Worm (Caenorhabditis elegans): ENCODE data around the gene F38E1.3.
A peak's percentile ranks its signal among the peaks of the same experiment; 100 is the strongest.

The F38E1.3 gene

DNA sequence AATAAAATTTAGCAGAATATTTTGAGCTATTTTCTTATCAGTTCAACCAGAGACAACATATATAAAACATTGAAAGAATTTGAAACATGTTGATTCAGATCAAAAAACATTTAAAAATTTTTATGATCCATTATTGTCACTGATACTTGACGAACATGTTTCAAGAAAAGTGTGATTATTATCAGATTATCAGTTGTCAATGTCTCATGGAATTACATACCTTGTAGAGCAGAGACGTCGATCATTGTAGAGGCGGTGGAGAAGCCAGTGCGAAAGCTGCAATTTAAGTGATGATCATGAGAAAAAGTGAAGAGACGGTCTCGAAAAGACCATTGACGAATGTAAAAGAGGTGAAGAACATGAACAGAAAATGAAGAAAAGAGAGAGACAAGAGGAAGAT lies 26.4 kb downstream of the F38E1.3 start, which contains the start of gene F52E1.9 (continued):
- peak; percentile 86 for TF ChIP-seq pqm-1 (tag; optimal IDR thresholded peaks at IDR 0.05)
- no peak for TF ChIP-seq lim-7 (GFP tag; IDR thresholded peaks at IDR 0.05)
- TF ChIP-seq nhr-48 (tag; optimal IDR thresholded peaks at IDR 0.05), result peak; percentile 17
- no peak for TF ChIP-seq egl-43 (GFP tag; IDR thresholded peaks at IDR 0.05)
- TF ChIP-seq duxl-1 (tag; optimal IDR thresholded peaks at IDR 0.05; ENCODE audit: poor library complexity), result no peak
- no peak for TF ChIP-seq spr-1 (tag; optimal IDR thresholded peaks at IDR 0.05)
- TF ChIP-seq ZK337.2 (GFP tag; IDR thresholded peaks at IDR 0.05), result no peak
- no peak for TF ChIP-seq dmd-8 (GFP tag; IDR thresholded peaks at IDR 0.05)
- no peak for TF ChIP-seq dpl-1 (GFP tag; optimal IDR thresholded peaks at IDR 0.05)
- TF ChIP-seq daf-12 (tag; optimal IDR thresholded peaks at IDR 0.05), result no peak
- no peak for TF ChIP-seq ceh-28 (tag; optimal IDR thresholded peaks at IDR 0.05)
- TF ChIP-seq nhr-77 (tag; optimal IDR thresholded peaks at IDR 0.05), result peak; percentile 22
- no peak for TF ChIP-seq lin-29 (GFP tag; IDR thresholded peaks at IDR 0.05)
- no peak for TF ChIP-seq lin-38 (GFP tag; IDR thresholded peaks at IDR 0.05)
- TF ChIP-seq set-16 (GFP tag; IDR thresholded peaks at IDR 0.05), result no peak
- TF ChIP-seq hlh-11 (tag; optimal IDR thresholded peaks at IDR 0.05), result peak; percentile 74
- peak; percentile 78 for TF ChIP-seq dve-1 (tag; optimal IDR thresholded peaks at IDR 0.05; ENCODE audit: insufficient read depth)
- no peak for TF ChIP-seq ceh-20 (GFP tag; IDR thresholded peaks at IDR 0.05)
- TF ChIP-seq gei-8 (GFP tag; optimal IDR thresholded peaks at IDR 0.05), result no peak
- no peak for TF ChIP-seq ces-1 (GFP tag; optimal IDR thresholded peaks at IDR 0.05)
- no peak for TF ChIP-seq pha-4 (GFP tag; IDR thresholded peaks at IDR 0.05)
- no peak for TF ChIP-seq pha-4 (tag; optimal IDR thresholded peaks at IDR 0.05)
- peak; percentile 88 for TF ChIP-seq dmd-6 (GFP tag; IDR thresholded peaks at IDR 0.05)
- TF ChIP-seq hmg-1.1 (GFP tag; IDR thresholded peaks at IDR 0.05), result no peak
- TF ChIP-seq mxl-3 (GFP tag; optimal IDR thresholded peaks at IDR 0.05), result no peak
- TF ChIP-seq sdz-12 (GFP tag; optimal IDR thresholded peaks at IDR 0.05), result no peak
- no peak for TF ChIP-seq jun-1 (tag; optimal IDR thresholded peaks at IDR 0.05)
- no peak for TF ChIP-seq T26A8.4 (GFP tag; IDR thresholded peaks at IDR 0.05)
- TF ChIP-seq F37D6.2 (tag; optimal IDR thresholded peaks at IDR 0.05), result no peak
- TF ChIP-seq nhr-102 (tag; optimal IDR thresholded peaks at IDR 0.05), result peak; percentile 0
- TF ChIP-seq mdt-29 (GFP tag; IDR thresholded peaks at IDR 0.05), result no peak
- TF ChIP-seq egl-27 (tag; optimal IDR thresholded peaks at IDR 0.05), result no peak
- no peak for TF ChIP-seq Y5F2A.4 (GFP tag; optimal IDR thresholded peaks at IDR 0.05)
- TF ChIP-seq lin-15B (tag; optimal IDR thresholded peaks at IDR 0.05), result no peak

DNA sequence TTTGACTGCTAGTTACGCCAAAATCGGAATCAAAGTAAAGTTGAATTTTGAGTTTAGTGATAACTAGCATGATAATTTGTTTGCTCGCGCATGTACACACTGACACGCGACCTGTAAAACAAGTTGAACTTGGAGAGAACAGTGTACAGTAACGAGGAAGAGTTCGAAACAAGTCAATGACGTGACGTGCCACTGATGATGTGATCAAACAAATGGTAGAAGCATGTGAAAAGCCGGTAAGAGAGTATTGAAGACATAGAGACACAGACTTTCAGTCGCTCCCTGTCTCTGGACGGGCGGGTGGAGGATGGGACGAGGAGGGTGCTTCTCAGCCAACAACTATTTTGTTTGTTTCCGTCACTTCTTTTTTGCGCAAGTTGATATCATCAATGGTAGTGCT lies 27.2 kb downstream of the F38E1.3 start:
- TF ChIP-seq mes-2 (tag; optimal IDR thresholded peaks at IDR 0.05; ENCODE audit: poor library complexity, severe bottlenecking) (peak; percentile 33), dmd-6 (GFP tag; IDR thresholded peaks at IDR 0.05) (peak; percentile 60), nhr-25 (tag; optimal IDR thresholded peaks at IDR 0.05; ENCODE audit: borderline replicate concordance, insufficient read depth) (no peak), nhr-28 (tag; optimal IDR thresholded peaks at IDR 0.05) (peak; percentile 7), hlh-11 (tag; optimal IDR thresholded peaks at IDR 0.05) (peak; percentile 80), lin-1 (GFP tag; IDR thresholded peaks at IDR 0.05) (0 out of 2 replicates have a peak, but pooled peaks have one; percentile 43), lin-15B (tag; optimal IDR thresholded peaks at IDR 0.05) (no peak), cey-2 (tag; optimal IDR thresholded peaks at IDR 0.05; ENCODE audit: borderline replicate concordance, insufficient read depth) (peak; percentile 8), php-3 (GFP tag; IDR thresholded peaks at IDR 0.05) (no peak), hlh-30 (tag; optimal IDR thresholded peaks at IDR 0.05; ENCODE audit: insufficient read depth) (peak; percentile 73), dve-1 (tag; optimal IDR thresholded peaks at IDR 0.05; ENCODE audit: insufficient read depth) (peak; percentile 46), tra-1 (GFP tag; IDR thresholded peaks at IDR 0.05) (0 out of 2 replicates have a peak, but pooled peaks have one; percentile 47), daf-16 (GFP tag; optimal IDR thresholded peaks at IDR 0.05) (no peak), daf-16 (tag; optimal IDR thresholded peaks at IDR 0.05) (peak; percentile 37), hif-1 (tag; optimal IDR thresholded peaks at IDR 0.05) (peak in 1 of 2 experiments; percentile 35), mdl-1 (tag; optimal IDR thresholded peaks at IDR 0.05) (peak in 1 of 2 experiments; percentile 64), mxl-3 (GFP tag; optimal IDR thresholded peaks at IDR 0.05) (peak; percentile 41), vab-7 (GFP tag; IDR thresholded peaks at IDR 0.05) (no peak), pqm-1 (tag; optimal IDR thresholded peaks at IDR 0.05) (peak; percentile 32)

Measured in whole organism, L4 larva.